Worm (Caenorhabditis elegans): ENCODE results near the gene F46E10.2.

DNA sequence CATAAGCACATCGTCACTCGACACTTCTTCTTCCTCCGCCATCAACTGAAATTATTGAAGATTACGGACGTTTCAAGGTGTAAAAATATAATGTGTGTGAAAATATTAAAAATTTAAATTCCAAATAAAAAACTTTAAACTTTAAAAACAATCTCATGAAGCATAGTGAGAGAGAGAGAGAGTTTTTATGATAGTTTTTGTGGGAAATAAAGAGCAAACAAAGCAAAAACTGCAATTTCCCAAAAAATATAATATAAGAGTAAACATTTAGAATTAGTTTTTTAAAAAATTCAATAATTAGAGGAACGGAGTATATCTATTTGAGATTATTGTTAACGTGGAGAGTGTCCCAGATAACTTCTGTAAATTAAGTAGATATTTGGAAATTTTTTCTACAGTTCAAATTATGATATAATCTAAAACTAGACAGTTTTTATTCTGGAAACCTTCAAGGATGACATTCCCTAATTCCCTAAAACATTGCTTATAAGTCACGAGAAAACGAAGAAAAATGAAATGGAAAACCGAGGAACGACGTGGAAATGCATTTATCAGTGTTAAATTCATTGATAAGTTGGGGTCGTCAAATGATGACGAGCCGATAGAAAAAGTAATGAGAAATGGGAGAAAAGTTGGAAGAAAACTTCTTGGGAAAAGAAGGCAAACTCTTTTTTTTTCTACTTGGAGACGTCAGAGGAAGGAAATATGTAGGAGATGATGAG lies 26.4 kb downstream of the F46E10.2 start, which contains the start of gene dre-1:
- TF ChIP-seq tab-1 (GFP tag; IDR thresholded peaks at IDR 0.05) = no peak
- no peak for TF ChIP-seq ref-1 (GFP tag; conservative IDR thresholded peaks at IDR 0.05)
- no peak for TF ChIP-seq klf-2 (GFP tag; conservative IDR thresholded peaks at IDR 0.05)
- no peak for TF ChIP-seq flt-1 (GFP tag; IDR thresholded peaks at IDR 0.05)
- no peak for TF ChIP-seq ztf-23 (GFP tag; IDR thresholded peaks at IDR 0.05)
- no peak for TF ChIP-seq ztf-29 (GFP tag; IDR thresholded peaks at IDR 0.05)

Data from whole organism, midembryonic.